Fruit fly (Drosophila melanogaster): ENCODE data around the gene CG15023.

The CG15023 gene

DNA sequence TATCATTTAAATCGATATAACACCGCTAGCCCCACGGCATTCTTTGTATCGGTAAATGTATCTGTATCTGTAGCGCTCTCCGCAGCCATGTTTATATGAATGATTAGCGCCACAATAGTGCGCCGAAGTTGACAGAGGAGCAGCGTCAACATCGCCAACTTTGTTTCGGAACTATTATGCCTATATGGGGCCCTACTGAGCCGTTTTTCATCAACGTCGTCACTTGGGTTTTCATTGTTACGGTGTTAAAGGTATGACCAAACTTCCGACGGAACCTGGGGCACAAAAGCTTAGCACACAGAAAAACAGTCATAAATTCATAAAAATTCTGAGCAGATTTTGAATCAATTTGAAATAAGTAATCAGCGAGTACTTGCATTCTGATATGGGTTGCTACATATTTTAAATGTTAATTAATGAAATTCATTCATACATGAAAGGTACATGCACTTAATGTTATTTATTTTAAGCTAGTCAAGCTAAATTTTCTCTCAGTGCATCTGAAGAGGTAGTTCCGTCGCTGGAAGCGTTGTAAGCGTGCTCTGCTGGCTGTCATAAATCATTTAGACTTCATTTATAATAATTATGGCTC is at the start of gene CG15023:
TSS of gene CG15023 (minus strand) at position 51 of the 592 bp plus-strand sequence.
- TF ChIP-seq Pif1A (GFP tag; optimal IDR thresholded peaks at IDR 0.05) (no peak), CG14655 (GFP tag; optimal IDR thresholded peaks at IDR 0.05) (peak; percentile 12)

DNA sequence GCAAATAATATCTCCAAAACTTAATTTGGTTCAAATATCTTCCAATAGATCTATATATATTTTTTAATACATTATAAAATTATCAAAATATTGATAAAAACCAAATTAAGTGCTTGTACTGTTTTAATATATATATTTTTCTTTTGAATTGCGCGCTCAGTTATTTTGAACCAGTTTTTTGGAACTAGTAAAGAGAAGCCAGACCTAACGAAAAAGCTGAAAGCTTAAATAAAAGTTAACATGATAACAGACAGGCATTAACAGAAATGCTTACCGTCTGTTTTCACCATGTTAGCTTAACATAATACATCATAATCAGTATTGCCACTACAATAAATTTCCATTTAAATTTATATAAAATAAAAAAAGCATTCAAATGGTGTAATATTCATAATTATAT is 49.0 kb upstream of the CG15023 start:
- no peak for TF ChIP-seq CG15710 (tag; optimal IDR thresholded peaks at IDR 0.05)
- TF ChIP-seq CG13204 (GFP tag; optimal IDR thresholded peaks at IDR 0.05): no peak
- no peak for TF ChIP-seq CG34367 (tag; optimal IDR thresholded peaks at IDR 0.05)
- TF ChIP-seq D1 (tag; optimal IDR thresholded peaks at IDR 0.05): no peak
- TF ChIP-seq gl (tag; optimal IDR thresholded peaks at IDR 0.05): no peak
- TF ChIP-seq CG14655 (GFP tag; optimal IDR thresholded peaks at IDR 0.05): no peak
- no peak for TF ChIP-seq CG32121 (GFP tag; IDR thresholded peaks at IDR 0.05)
- TF ChIP-seq Snoo (tag; optimal IDR thresholded peaks at IDR 0.05): no peak
- no peak for TF ChIP-seq fd96Ca (GFP tag; IDR thresholded peaks at IDR 0.05)
- TF ChIP-seq EcR (GFP tag; optimal IDR thresholded peaks at IDR 0.05): no peak
- TF ChIP-seq CG8301 (tag; optimal IDR thresholded peaks at IDR 0.05): no peak
- no peak for TF ChIP-seq CG8159 (tag; optimal IDR thresholded peaks at IDR 0.05)
- no peak for TF ChIP-seq Pif1B (GFP tag; optimal IDR thresholded peaks at IDR 0.05)
- TF ChIP-seq rn (GFP tag; IDR thresholded peaks at IDR 0.05): no peak
- TF ChIP-seq CG12605 (GFP tag; IDR thresholded peaks at IDR 0.05): no peak
- TF ChIP-seq Pif1A (GFP tag; optimal IDR thresholded peaks at IDR 0.05): no peak
- TF ChIP-seq CG10348 (GFP tag; IDR thresholded peaks at IDR 0.05): no peak
- TF ChIP-seq CG9948 (tag; optimal IDR thresholded peaks at IDR 0.05): no peak
- TF ChIP-seq CG17806 (tag; optimal IDR thresholded peaks at IDR 0.05): no peak

DNA sequence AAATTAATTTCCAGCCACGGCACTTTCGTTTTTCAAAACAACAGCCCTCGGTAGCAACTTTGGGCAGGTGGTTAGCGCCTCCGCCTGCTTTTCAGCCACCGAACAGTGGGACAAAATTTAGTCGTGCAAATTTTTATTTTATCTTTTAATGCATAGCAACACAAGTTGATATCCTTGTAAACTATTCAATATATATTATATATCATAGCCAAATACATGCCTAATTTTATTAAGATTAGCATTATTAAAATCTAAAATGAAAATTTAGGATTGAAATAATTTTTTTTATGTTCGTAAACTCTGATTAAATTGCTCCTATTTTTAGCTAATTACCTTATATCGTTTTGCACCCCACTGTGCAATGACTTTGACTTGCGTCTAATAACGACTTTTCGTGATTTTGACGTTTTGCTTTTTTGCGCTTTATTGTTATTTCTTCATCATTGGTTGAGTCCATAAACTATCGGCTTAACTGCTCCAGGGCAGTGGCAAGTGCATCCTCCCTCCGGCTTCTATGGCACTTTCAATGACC is 47.7 kb upstream of the CG15023 start:
- no peak for TF ChIP-seq gl (tag; optimal IDR thresholded peaks at IDR 0.05)
- no peak for TF ChIP-seq D1 (tag; optimal IDR thresholded peaks at IDR 0.05)
- TF ChIP-seq Ets98B (GFP tag; IDR thresholded peaks at IDR 0.05): no peak
- no peak for TF ChIP-seq EcR (GFP tag; optimal IDR thresholded peaks at IDR 0.05)
- no peak for TF ChIP-seq CG15710 (tag; optimal IDR thresholded peaks at IDR 0.05)
- peak; percentile 10 for TF ChIP-seq Pif1B (GFP tag; optimal IDR thresholded peaks at IDR 0.05)
- no peak for TF ChIP-seq CG13204 (GFP tag; optimal IDR thresholded peaks at IDR 0.05)
- peak; percentile 3 for TF ChIP-seq Pif1A (GFP tag; optimal IDR thresholded peaks at IDR 0.05)
- no peak for TF ChIP-seq rn (GFP tag; IDR thresholded peaks at IDR 0.05)
- peak; percentile 1 for TF ChIP-seq CG9948 (tag; optimal IDR thresholded peaks at IDR 0.05)
- TF ChIP-seq CG32121 (GFP tag; IDR thresholded peaks at IDR 0.05): no peak
- TF ChIP-seq CG34367 (tag; optimal IDR thresholded peaks at IDR 0.05): no peak

DNA sequence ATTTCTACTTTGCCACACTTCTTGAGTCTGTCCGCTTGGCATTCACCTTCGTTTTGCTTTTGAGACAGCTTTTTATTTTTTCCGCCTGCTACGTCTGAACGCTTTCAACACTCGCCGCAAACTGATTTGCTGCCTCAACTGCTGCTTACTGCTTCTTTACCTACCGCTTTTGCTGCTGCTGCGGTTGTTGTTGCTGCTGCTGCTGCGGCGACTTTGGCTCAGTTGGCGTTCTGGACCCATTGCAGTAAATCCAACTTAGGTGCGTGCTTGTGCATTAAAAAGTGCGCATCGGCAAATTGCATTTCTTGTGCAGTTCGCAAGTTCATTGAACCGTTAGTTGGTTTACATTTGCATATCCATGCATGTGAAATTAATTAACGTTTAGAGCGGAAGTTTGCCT is 47.0 kb upstream of the CG15023 start, which contains the start of gene NT1:
TSS of gene NT1 (minus strand) at position 127 of the 400 bp plus-strand sequence.
- TF ChIP-seq CG8159 (tag; optimal IDR thresholded peaks at IDR 0.05) (no peak), EcR (GFP tag; optimal IDR thresholded peaks at IDR 0.05) (peak; percentile 69), CG8301 (tag; optimal IDR thresholded peaks at IDR 0.05) (no peak), Pif1A (GFP tag; optimal IDR thresholded peaks at IDR 0.05) (no peak), CG14655 (GFP tag; optimal IDR thresholded peaks at IDR 0.05) (no peak), CG13204 (GFP tag; optimal IDR thresholded peaks at IDR 0.05) (peak; percentile 60), rn (GFP tag; IDR thresholded peaks at IDR 0.05) (no peak), D1 (tag; optimal IDR thresholded peaks at IDR 0.05) (no peak)

DNA sequence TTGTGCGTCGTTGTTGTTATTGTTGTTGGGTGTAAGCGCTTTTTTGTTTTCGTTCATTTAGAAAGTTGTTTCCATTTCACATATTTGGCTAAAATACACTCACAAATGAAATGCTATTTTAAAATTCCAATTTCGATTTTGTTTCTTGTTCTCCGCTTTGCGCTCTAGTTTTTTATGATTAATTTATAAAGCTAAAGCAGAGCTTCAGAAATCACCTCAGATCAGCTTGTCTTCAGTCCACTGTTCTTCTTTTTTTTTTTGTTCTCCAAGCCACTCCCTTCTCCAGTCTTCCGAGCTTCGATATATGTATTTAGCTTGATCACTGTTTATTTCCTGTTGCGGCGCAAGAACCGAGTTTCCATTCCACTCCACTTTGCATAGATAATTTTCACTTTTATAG is 46.5 kb upstream of the CG15023 start:
- TF ChIP-seq CG14655 (GFP tag; optimal IDR thresholded peaks at IDR 0.05) (no peak), CG9948 (tag; optimal IDR thresholded peaks at IDR 0.05) (no peak), CG8159 (tag; optimal IDR thresholded peaks at IDR 0.05) (no peak), CG8301 (tag; optimal IDR thresholded peaks at IDR 0.05) (no peak), CG12605 (GFP tag; IDR thresholded peaks at IDR 0.05) (no peak), gl (tag; optimal IDR thresholded peaks at IDR 0.05) (no peak), CG32121 (GFP tag; IDR thresholded peaks at IDR 0.05) (no peak), Pif1B (GFP tag; optimal IDR thresholded peaks at IDR 0.05) (no peak), CG34367 (tag; optimal IDR thresholded peaks at IDR 0.05) (no peak), Pif1A (GFP tag; optimal IDR thresholded peaks at IDR 0.05) (no peak), Snoo (tag; optimal IDR thresholded peaks at IDR 0.05) (no peak), CG15710 (tag; optimal IDR thresholded peaks at IDR 0.05) (no peak), rn (GFP tag; IDR thresholded peaks at IDR 0.05) (no peak), CG10348 (GFP tag; IDR thresholded peaks at IDR 0.05) (no peak), D1 (tag; optimal IDR thresholded peaks at IDR 0.05) (no peak), CG4496 (GFP tag; IDR thresholded peaks at IDR 0.05) (no peak), fd96Ca (GFP tag; IDR thresholded peaks at IDR 0.05) (no peak), CG13204 (GFP tag; optimal IDR thresholded peaks at IDR 0.05) (no peak), EcR (GFP tag; optimal IDR thresholded peaks at IDR 0.05) (no peak)

DNA sequence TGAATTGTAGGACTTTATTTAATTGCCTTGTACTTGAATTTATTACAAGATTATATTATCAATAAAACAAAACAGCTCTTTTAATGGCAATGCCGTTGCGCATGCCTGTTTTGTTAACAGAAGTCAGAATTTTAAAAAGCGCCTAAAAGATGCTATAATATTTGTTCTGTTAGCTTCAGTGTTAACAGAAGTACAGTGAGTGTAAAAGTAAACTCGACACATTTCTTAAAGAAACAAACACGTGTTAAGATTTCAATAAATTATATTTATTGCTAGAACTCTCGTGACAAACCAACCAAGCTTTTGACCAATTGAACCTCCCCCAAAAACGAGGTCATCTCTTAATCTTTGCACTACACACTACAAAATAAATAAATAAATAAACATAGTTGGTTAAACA is 40.1 kb upstream of the CG15023 start:
- no peak for TF ChIP-seq CG8159 (tag; optimal IDR thresholded peaks at IDR 0.05)
- TF ChIP-seq CG34367 (tag; optimal IDR thresholded peaks at IDR 0.05): no peak
- no peak for TF ChIP-seq CG15710 (tag; optimal IDR thresholded peaks at IDR 0.05)
- no peak for TF ChIP-seq D1 (tag; optimal IDR thresholded peaks at IDR 0.05)
- TF ChIP-seq Snoo (tag; optimal IDR thresholded peaks at IDR 0.05): no peak
- TF ChIP-seq CG8301 (tag; optimal IDR thresholded peaks at IDR 0.05): no peak
- TF ChIP-seq fd96Ca (GFP tag; IDR thresholded peaks at IDR 0.05): no peak
- no peak for TF ChIP-seq Pif1A (GFP tag; optimal IDR thresholded peaks at IDR 0.05)
- TF ChIP-seq Ets98B (GFP tag; IDR thresholded peaks at IDR 0.05): no peak
- no peak for TF ChIP-seq CG12605 (GFP tag; IDR thresholded peaks at IDR 0.05)
- no peak for TF ChIP-seq CG32121 (GFP tag; IDR thresholded peaks at IDR 0.05)
- no peak for TF ChIP-seq EcR (GFP tag; optimal IDR thresholded peaks at IDR 0.05)
- TF ChIP-seq CG4496 (GFP tag; IDR thresholded peaks at IDR 0.05): no peak
- no peak for TF ChIP-seq CG13204 (GFP tag; optimal IDR thresholded peaks at IDR 0.05)

Measured in whole organism, pupa.